Worm (Caenorhabditis elegans): Measurements from ENCODE around the gene K07E3.9.

The K07E3.9 gene

ce11 chrX:8110193-8110592 lies 2.2 kb downstream of the K07E3.9 start, which contains the start of gene K07E3.1:
TSS of gene K07E3.1 (plus strand) at chrX:8110439.
- TF ChIP-seq lin-29 (GFP tag; IDR thresholded peaks at IDR 0.05) (no peak), aha-1 (tag) (peak; percentile 57)

DNA sequence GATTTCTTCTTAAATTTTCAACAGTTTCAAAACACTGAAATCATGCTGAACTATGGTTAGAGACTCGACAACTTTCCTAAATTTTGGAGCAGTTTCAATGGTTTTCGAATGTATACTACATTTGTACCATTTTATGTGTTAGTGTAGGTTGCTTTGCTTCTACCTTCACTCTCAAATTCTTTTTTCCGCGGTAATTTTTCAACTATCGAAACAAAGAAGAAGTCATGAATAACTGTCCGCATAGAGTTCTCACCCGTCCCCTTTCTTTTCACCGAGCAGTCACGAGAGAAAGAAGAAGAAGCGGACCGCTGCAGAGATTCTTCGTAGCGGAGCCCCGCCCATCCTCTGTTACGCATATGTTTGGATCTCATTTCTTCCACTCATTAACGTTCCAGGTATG lies 8.1 kb downstream of the K07E3.9 start, which contains the start of gene hlh-8:
hlh-8 (plus strand) TSS at position 301 of the 400 bp plus-strand sequence.
- TF ChIP-seq ctbp-1 (GFP tag; IDR thresholded peaks at IDR 0.05) (no peak), lsy-2 (tag; optimal IDR thresholded peaks at IDR 0.05) (no peak), aha-1 (tag) (no peak), php-3 (GFP tag; IDR thresholded peaks at IDR 0.05) (no peak), lin-38 (GFP tag; IDR thresholded peaks at IDR 0.05) (no peak), Y5F2A.4 (GFP tag; optimal IDR thresholded peaks at IDR 0.05) (no peak), dve-1 (tag; optimal IDR thresholded peaks at IDR 0.05; ENCODE audit: insufficient read depth) (no peak), mdl-1 (tag; optimal IDR thresholded peaks at IDR 0.05) (no peak), egl-27 (tag; optimal IDR thresholded peaks at IDR 0.05) (no peak), gei-8 (GFP tag; optimal IDR thresholded peaks at IDR 0.05) (no peak), spr-1 (tag; optimal IDR thresholded peaks at IDR 0.05) (no peak), zag-1 (tag; optimal IDR thresholded peaks at IDR 0.05) (no peak), aly-2 (tag; optimal IDR thresholded peaks at IDR 0.05) (no peak), vab-7 (GFP tag; IDR thresholded peaks at IDR 0.05) (no peak), unc-39 (tag; optimal IDR thresholded peaks at IDR 0.05) (no peak)

- TF ChIP-seq ceh-32 (tag; optimal IDR thresholded peaks at IDR 0.05; ENCODE audit: poor library complexity) (no peak), unc-62 (GFP tag; optimal IDR thresholded peaks at IDR 0.05 in 1 of 2) (peak in 1 of 2 experiments; percentile 34), unc-62 (tag; optimal IDR thresholded peaks at IDR 0.05) (no peak)
Observed at ce11 chrX:8117827-8118317, 9.9 kb downstream of the K07E3.9 start.

DNA sequence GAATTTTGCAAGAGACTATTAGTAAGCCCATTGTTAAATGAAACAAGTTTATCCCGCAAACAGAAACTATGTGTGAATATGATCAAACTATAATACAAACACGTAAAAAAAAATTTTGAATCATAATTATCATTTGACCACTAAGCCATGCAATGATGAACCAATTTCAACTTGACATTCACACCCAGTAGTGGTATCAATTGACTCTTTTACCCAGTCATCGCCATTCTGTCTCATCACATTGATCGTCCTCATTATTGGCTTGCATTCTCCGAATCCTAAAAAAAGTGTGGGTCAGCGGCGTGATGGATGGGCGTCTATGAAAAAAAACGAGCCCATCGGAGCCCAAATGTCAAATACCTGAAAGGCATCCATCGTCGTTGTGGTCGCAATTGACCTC lies 12.3 kb downstream of the K07E3.9 start:
- TF ChIP-seq hlh-30 (tag; optimal IDR thresholded peaks at IDR 0.05; ENCODE audit: insufficient read depth), result no peak
- no peak for TF ChIP-seq unc-39 (tag; optimal IDR thresholded peaks at IDR 0.05)
- no peak for TF ChIP-seq ctbp-1 (GFP tag; IDR thresholded peaks at IDR 0.05)
- TF ChIP-seq Y75B8A.6 (GFP tag; IDR thresholded peaks at IDR 0.05), result no peak
- no peak for TF ChIP-seq ceh-28 (tag; optimal IDR thresholded peaks at IDR 0.05)
- peak in 1 of 2 experiments; percentile 94 for TF ChIP-seq unc-62 (GFP tag; optimal IDR thresholded peaks at IDR 0.05 in 1 of 2)
- no peak for TF ChIP-seq unc-62 (tag; optimal IDR thresholded peaks at IDR 0.05)
- TF ChIP-seq ceh-82 (tag; optimal IDR thresholded peaks at IDR 0.05), result no peak
- TF ChIP-seq nhr-77 (tag; optimal IDR thresholded peaks at IDR 0.05), result no peak

DNA sequence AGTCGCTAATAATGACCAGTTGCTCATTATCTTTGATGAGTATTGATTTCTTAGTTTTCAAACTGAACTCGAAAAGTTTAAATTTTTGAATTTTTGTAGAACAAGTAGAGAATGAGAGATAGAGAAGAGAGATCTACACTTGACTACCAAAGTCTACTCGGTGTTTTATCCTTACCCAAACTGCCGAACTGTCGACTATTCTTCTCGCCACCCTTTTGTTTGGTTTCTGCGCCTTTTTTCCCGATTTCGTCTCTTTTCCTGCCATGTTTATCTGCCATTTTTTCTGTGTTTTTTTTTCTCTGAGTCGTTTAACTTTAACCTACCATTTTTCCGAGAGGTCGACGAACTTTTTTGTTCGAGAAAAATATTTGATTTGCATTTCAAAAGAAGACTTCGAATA lies 15.2 kb downstream of the K07E3.9 start, which contains the start of gene C02B8.12:
C02B8.12 (minus strand) TSS at position 175 of the 400 bp plus-strand sequence.
- TF ChIP-seq nhr-111 (GFP tag; optimal IDR thresholded peaks at IDR 0.05) (no peak), aha-1 (tag) (peak; percentile 92)

DNA sequence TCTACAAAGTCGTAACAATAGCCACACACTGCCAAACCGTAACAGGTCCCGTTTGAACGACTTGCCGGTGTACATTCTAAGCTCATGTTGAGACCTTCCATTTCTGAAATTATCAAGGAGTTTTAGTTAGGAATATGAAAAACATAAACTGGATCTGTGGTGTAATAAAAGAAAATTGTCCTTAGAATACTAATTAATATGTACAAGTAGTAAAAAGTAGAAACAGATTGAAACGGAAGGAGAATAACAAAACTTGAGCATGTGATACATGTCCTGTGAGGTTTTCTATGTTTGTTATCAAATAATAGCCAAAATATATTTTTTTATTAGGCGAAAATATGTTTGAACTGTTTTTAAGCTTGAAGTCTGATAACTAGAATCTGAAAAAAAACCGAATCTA lies 21.5 kb downstream of the K07E3.9 start, which contains the start of gene frpr-1:
frpr-1 (minus strand) TSS at position 101 of the 400 bp plus-strand sequence.
- TF ChIP-seq dmd-6 (GFP tag; IDR thresholded peaks at IDR 0.05), result no peak
- peak in 1 of 2 experiments; percentile 38 for TF ChIP-seq unc-62 (GFP tag; optimal IDR thresholded peaks at IDR 0.05 in 1 of 2)
- no peak for TF ChIP-seq unc-62 (tag; optimal IDR thresholded peaks at IDR 0.05)
- no peak for TF ChIP-seq sdz-12 (GFP tag; optimal IDR thresholded peaks at IDR 0.05)

DNA sequence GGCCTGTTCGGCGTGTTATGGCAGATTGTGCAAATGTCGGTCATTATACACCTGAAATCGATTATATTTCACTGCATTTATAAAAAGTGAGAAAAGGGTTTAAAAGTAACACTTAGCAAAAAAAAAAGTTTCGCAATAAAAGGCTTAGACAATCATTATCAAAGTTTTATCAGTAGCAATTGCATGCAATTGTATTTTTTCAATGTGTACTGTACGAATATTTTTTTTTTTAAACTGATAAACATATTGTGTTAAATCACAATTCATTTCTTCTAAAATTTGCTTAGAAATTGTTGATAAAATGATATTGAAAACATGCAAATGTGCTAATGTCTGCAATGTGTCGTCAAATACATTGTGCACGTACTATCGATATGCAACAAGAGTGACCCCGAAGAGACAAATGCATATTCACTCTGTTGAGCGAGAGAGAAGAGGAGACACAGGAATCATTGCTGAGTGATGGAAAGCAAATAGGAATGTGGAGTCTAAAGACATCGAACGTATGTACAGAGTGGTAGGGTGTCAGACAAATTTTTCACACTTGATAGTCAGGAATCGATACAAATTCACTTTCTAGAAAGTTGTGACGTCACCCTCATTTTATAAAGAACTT lies 28.4 kb downstream of the K07E3.9 start, which contains the start of gene C02B8.6:
C02B8.6 (minus strand) TSS at position 51 of the 616 bp plus-strand sequence.
- TF ChIP-seq nhr-6 (tag; optimal IDR thresholded peaks at IDR 0.05), result peak; percentile 54
- peak; percentile 67 for TF ChIP-seq aha-1 (tag)
- peak; percentile 87 for TF ChIP-seq dve-1 (tag; optimal IDR thresholded peaks at IDR 0.05; ENCODE audit: insufficient read depth)
- TF ChIP-seq pha-4 (GFP tag; IDR thresholded peaks at IDR 0.05), result no peak
- TF ChIP-seq pha-4 (tag; optimal IDR thresholded peaks at IDR 0.05), result peak; percentile 81
- TF ChIP-seq saeg-2 (GFP tag; IDR thresholded peaks at IDR 0.05), result no peak
- peak; percentile 50 for TF ChIP-seq nhr-77 (tag; optimal IDR thresholded peaks at IDR 0.05)
- peak; percentile 55 for TF ChIP-seq dmd-6 (GFP tag; IDR thresholded peaks at IDR 0.05)
- TF ChIP-seq mep-1 (tag; optimal IDR thresholded peaks at IDR 0.05), result peak; percentile 84
- peak in 1 of 2 experiments; percentile 3 for TF ChIP-seq daf-16 (GFP tag; optimal IDR thresholded peaks at IDR 0.05)
- peak; percentile 75 for TF ChIP-seq daf-16 (tag; optimal IDR thresholded peaks at IDR 0.05)
- no peak for TF ChIP-seq php-3 (GFP tag; IDR thresholded peaks at IDR 0.05)
- peak; percentile 12 for TF ChIP-seq nhr-11 (tag; optimal IDR thresholded peaks at IDR 0.05)
- no peak for TF ChIP-seq lin-1 (GFP tag; IDR thresholded peaks at IDR 0.05)
- no peak for TF ChIP-seq egl-43 (GFP tag; IDR thresholded peaks at IDR 0.05)
- peak; percentile 70 for TF ChIP-seq nhr-28 (tag; optimal IDR thresholded peaks at IDR 0.05)
- TF ChIP-seq hlh-11 (tag; optimal IDR thresholded peaks at IDR 0.05), result peak; percentile 68
